Worm (Caenorhabditis elegans): ENCODE results near the gene dpff-1.

DNA sequence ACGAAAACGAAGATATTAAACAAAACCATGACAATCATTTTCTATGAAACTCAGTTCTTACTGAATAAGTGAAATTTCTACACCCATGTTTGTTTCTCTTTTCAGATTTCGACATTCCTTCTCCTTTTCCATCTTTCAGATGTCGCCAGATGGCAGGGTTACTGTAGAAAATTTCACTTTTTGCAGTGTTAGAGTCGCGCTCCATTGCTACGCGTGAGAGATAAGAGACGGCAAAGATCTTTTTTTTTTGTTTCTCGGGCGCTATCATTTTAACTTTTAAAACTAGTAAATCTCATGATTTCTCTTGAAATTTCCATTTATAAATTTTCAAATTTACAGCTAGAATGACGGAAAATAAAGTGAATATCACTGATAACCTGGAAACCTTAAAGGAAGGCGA is 27.9 kb downstream of the dpff-1 start, which contains the start of the genes mig-21 and F01F1.2:
- TF ChIP-seq rnt-1 (tag; optimal IDR thresholded peaks at IDR 0.05) = no peak
- no peak for TF ChIP-seq F13H6.1 (tag; optimal IDR thresholded peaks at IDR 0.05)
- TF ChIP-seq ceh-34 (tag; optimal IDR thresholded peaks at IDR 0.05) = no peak
- TF ChIP-seq pros-1 (tag; optimal IDR thresholded peaks at IDR 0.05) = no peak
- TF ChIP-seq gmeb-2 (tag; optimal IDR thresholded peaks at IDR 0.05) = no peak
- no peak for TF ChIP-seq ttx-3 (tag; optimal IDR thresholded peaks at IDR 0.05)
- no peak for TF ChIP-seq unc-86 (tag; optimal IDR thresholded peaks at IDR 0.05)
- TF ChIP-seq fkh-10 (GFP tag; optimal IDR thresholded peaks at IDR 0.05) = no peak
- TF ChIP-seq ceh-2 (tag; optimal IDR thresholded peaks at IDR 0.05) = no peak
